Worm (Caenorhabditis elegans) whole organism, late embryonic: ENCODE measurements around the gene kbp-2.

Source experiments
- C38D4.7 ChIP-seq: fragments of 200-800 bp; sonication (Bioruptor generic); optimal IDR thresholded peaks from 2 replicates; lab custom pipeline; 2018; ENCODE audit warnings: mild to moderate bottlenecking, missing genetic modification characterization, moderate library complexity, missing compliant biosample characterization
- K09A11.1 ChIP-seq: sonication (generic microtip); optimal IDR thresholded peaks from 2 replicates; lab custom pipeline; 2017; ENCODE audit warnings: antibody characterized with exemption, mild to moderate bottlenecking, missing genetic modification characterization, missing compliant biosample characterization; ENCODE audit not compliant: insufficient read depth
- T23F11.4 ChIP-seq: fragments of 200-800 bp; sonication (Bioruptor generic); optimal IDR thresholded peaks from 2 replicates; lab custom pipeline; 2018; ENCODE audit warnings: mild to moderate bottlenecking, missing genetic modification characterization, missing compliant biosample characterization
- Y22D7AL.16 ChIP-seq: sonication (generic microtip); optimal IDR thresholded peaks from 2 replicates; lab custom pipeline; 2016; ENCODE audit warnings: missing genetic modification characterization, missing compliant biosample characterization
- ahr-1 ChIP-seq: sonication (generic microtip); optimal IDR thresholded peaks from 2 replicates; lab custom pipeline; 2016; ENCODE audit warnings: missing genetic modification characterization, missing compliant biosample characterization
- ceh-14 ChIP-seq: sonication (generic microtip); optimal IDR thresholded peaks from 2 replicates; lab custom pipeline; 2016; ENCODE audit warnings: missing genotype, missing genetic modification characterization, missing compliant biosample characterization
- ceh-18 ChIP-seq: sonication (generic microtip); optimal IDR thresholded peaks from 2 replicates; lab custom pipeline; 2016; ENCODE audit warnings: missing genetic modification characterization, missing compliant biosample characterization
- ceh-22 ChIP-seq: sonication (generic microtip); optimal IDR thresholded peaks from 2 replicates; lab custom pipeline; 2017; ENCODE audit warnings: missing biosample characterization, missing genetic modification characterization
- ceh-24 ChIP-seq: sonication (generic microtip); optimal IDR thresholded peaks from 2 replicates; lab custom pipeline; 2016; ENCODE audit warnings: mild to moderate bottlenecking, missing genetic modification characterization, missing compliant biosample characterization
- ceh-30 ChIP-seq: fragments of 150-350 bp; optimal IDR thresholded peaks from 2 replicates; lab custom pipeline; 2014; ENCODE audit warnings: missing biosample characterization, missing genetic modification characterization
- ceh-34 ChIP-seq: sonication (generic microtip); optimal IDR thresholded peaks from 2 replicates; lab custom pipeline; 2016; ENCODE audit warnings: mild to moderate bottlenecking, missing genetic modification characterization, missing compliant biosample characterization
- ceh-48 ChIP-seq: sonication (generic microtip); optimal IDR thresholded peaks from 2 replicates; lab custom pipeline; 2016; ENCODE audit warnings: missing genetic modification characterization, inconsistent platforms, missing compliant biosample characterization
- ceh-6 ChIP-seq: fragments of 200-800 bp; sonication (Bioruptor generic); optimal IDR thresholded peaks from 2 replicates; lab custom pipeline; 2018; ENCODE audit warnings: mild to moderate bottlenecking, missing genetic modification characterization, missing compliant biosample characterization
- ceh-9 ChIP-seq: sonication (generic microtip); optimal IDR thresholded peaks from 2 replicates; lab custom pipeline; 2016; ENCODE audit warnings: mild to moderate bottlenecking, missing genetic modification characterization, inconsistent platforms, missing compliant biosample characterization
- elt-2 ChIP-seq: sonication (generic microtip); optimal IDR thresholded peaks from 2 replicates; lab custom pipeline; 2016; ENCODE audit warnings: missing genetic modification reagents, missing genetic modification characterization, missing compliant biosample characterization
- elt-4 ChIP-seq: sonication (generic microtip); optimal IDR thresholded peaks from 2 replicates; lab custom pipeline; 2016; ENCODE audit warnings: missing genetic modification characterization, missing compliant biosample characterization
- ets-4 ChIP-seq: sonication (generic microtip); optimal IDR thresholded peaks from 2 replicates; lab custom pipeline; 2016; ENCODE audit warnings: missing genetic modification characterization, missing compliant biosample characterization
- fax-1 ChIP-seq: sonication (generic microtip); optimal IDR thresholded peaks from 2 replicates; lab custom pipeline; 2016; ENCODE audit warnings: missing genotype, missing genetic modification characterization, missing compliant biosample characterization
- fkh-10 ChIP-seq: fragments of 150-350 bp; optimal IDR thresholded peaks from 2 replicates; lab custom pipeline; 2014; ENCODE audit warnings: missing biosample characterization, missing genetic modification reagents, missing genetic modification characterization
- gmeb-2 ChIP-seq: sonication (generic microtip); optimal IDR thresholded peaks from 2 replicates; lab custom pipeline; 2016; ENCODE audit warnings: missing genetic modification characterization, inconsistent platforms, missing compliant biosample characterization
- madf-2 ChIP-seq: sonication (generic microtip); optimal IDR thresholded peaks from 2 replicates; lab custom pipeline; 2017; ENCODE audit warnings: missing genetic modification characterization, missing compliant biosample characterization
- mec-3 ChIP-seq: sonication (generic microtip); optimal IDR thresholded peaks from 2 replicates; lab custom pipeline; 2016; ENCODE audit warnings: borderline replicate concordance, missing genetic modification characterization, missing compliant biosample characterization
- nhr-11 ChIP-seq: fragments of 150-350 bp; optimal IDR thresholded peaks from 2 replicates; lab custom pipeline; 2014; ENCODE audit warnings: missing biosample characterization, missing genetic modification characterization
- nhr-232 ChIP-seq: sonication (generic microtip); optimal IDR thresholded peaks from 2 replicates; lab custom pipeline; 2016; ENCODE audit warnings: missing genetic modification characterization, missing compliant biosample characterization
- pag-3 ChIP-seq: sonication (generic microtip); optimal IDR thresholded peaks from 2 replicates; lab custom pipeline; 2016; ENCODE audit warnings: missing compliant biosample characterization, missing genetic modification characterization, borderline replicate concordance
- pax-1 ChIP-seq: fragments of 150-350 bp; optimal IDR thresholded peaks from 2 replicates; lab custom pipeline; 2014; ENCODE audit warnings: missing biosample characterization, missing genetic modification characterization
- pqm-1 ChIP-seq: sonication (generic microtip); optimal IDR thresholded peaks from 2 replicates; lab custom pipeline; 2016; ENCODE audit warnings: missing genetic modification characterization, missing compliant biosample characterization
- pros-1 ChIP-seq: fragments of 150-350 bp; optimal IDR thresholded peaks from 2 replicates; lab custom pipeline; 2014; ENCODE audit warnings: missing biosample characterization, missing genetic modification reagents, missing genetic modification characterization
- ref-2 ChIP-seq: sonication (generic microtip); optimal IDR thresholded peaks from 2 replicates; lab custom pipeline; 2016; ENCODE audit warnings: missing genetic modification characterization, missing compliant biosample characterization
- sox-2 ChIP-seq: fragments of 200-800 bp; sonication (Bioruptor generic); IDR thresholded peaks from 2 replicates; pipeline ENCODE4 v1.3.6; 2022; ENCODE audit warnings: missing genetic modification reagents, missing genetic modification characterization, missing compliant biosample characterization
- tbx-2 ChIP-seq: sonication (generic microtip); optimal IDR thresholded peaks from 2 replicates; lab custom pipeline; 2016; ENCODE audit warnings: missing genetic modification characterization, missing compliant biosample characterization
- tbx-7 ChIP-seq: sonication (generic microtip); optimal IDR thresholded peaks from 2 replicates; lab custom pipeline; 2016; ENCODE audit warnings: missing genotype, missing genetic modification characterization, missing compliant biosample characterization
- unc-42 ChIP-seq: sonication (generic microtip); optimal IDR thresholded peaks from 2 replicates; lab custom pipeline; 2016; ENCODE audit warnings: missing genotype, missing genetic modification characterization, missing compliant biosample characterization
- unc-55 ChIP-seq: sonication (generic microtip); optimal IDR thresholded peaks from 2 replicates; lab custom pipeline; 2017; ENCODE audit warnings: missing biosample characterization, missing genetic modification reagents, missing genetic modification characterization
- unc-86 ChIP-seq: sonication (generic microtip); optimal IDR thresholded peaks from 2 replicates; lab custom pipeline; 2016; ENCODE audit warnings: missing genetic modification characterization, missing compliant biosample characterization
- ztf-16 ChIP-seq: sonication (generic microtip); optimal IDR thresholded peaks from 2 replicates; lab custom pipeline; 2017; ENCODE audit warnings: missing genetic modification characterization, missing compliant biosample characterization

The kbp-2 gene

ce11 chrIII:4874671-4875070, 29.0 kb downstream of the kbp-2 start, which contains the start of gene C35D10.12:
Gene C35D10.12, minus strand, starts transcription at chrIII:4874771.
- TF ChIP-seq pros-1 = no peak
- TF ChIP-seq elt-2 = no peak
- TF ChIP-seq ceh-9 = no peak
- TF ChIP-seq unc-55 (GFP tag; lab: Kevin White, UChicago) = no peak
- no peak for TF ChIP-seq ceh-14
- no peak for TF ChIP-seq ceh-48 (tag; lab: Kevin White, UChicago)
- TF ChIP-seq tbx-2 = no peak
- TF ChIP-seq fkh-10 = no peak

ce11 chrIII:4873395-4873794, 30.3 kb downstream of the kbp-2 start:
- TF ChIP-seq ets-4 = no peak
- no peak for TF ChIP-seq Y22D7AL.16
- no peak for TF ChIP-seq madf-2
- TF ChIP-seq elt-4 (tag; lab: Kevin White, UChicago) = no peak
- TF ChIP-seq pros-1 = no peak
- TF ChIP-seq ceh-22 (tag; lab: Kevin White, UChicago) = no peak
- no peak for TF ChIP-seq ahr-1
- no peak for TF ChIP-seq ceh-9
- no peak for TF ChIP-seq ceh-24
- no peak for TF ChIP-seq ceh-30 (tag; lab: Kevin White, UChicago)
- TF ChIP-seq T23F11.4 (GFP tag; lab: Kevin White, UChicago) = no peak
- no peak for TF ChIP-seq nhr-232 (tag; lab: Kevin White, UChicago)
- TF ChIP-seq nhr-11 = no peak
- TF ChIP-seq sox-2 (GFP tag; lab: Robert Waterston, UW) = no peak
- no peak for TF ChIP-seq fax-1 (tag; lab: Kevin White, UChicago)
- no peak for TF ChIP-seq ceh-18
- TF ChIP-seq K09A11.1 = no peak
- TF ChIP-seq pax-1 (tag; lab: Kevin White, UChicago) = no peak

ce11 chrIII:4870478-4870877, 33.2 kb downstream of the kbp-2 start, which contains the start of gene gipc-1:
Gene gipc-1, plus strand, starts transcription at chrIII:4870778.
- TF ChIP-seq ets-4 (no peak), gmeb-2 (tag; lab: Kevin White, UChicago) (no peak), C38D4.7 (GFP tag; lab: Kevin White, UChicago) (no peak), ceh-34 (tag; lab: Kevin White, UChicago) (no peak), K09A11.1 (no peak), ref-2 (no peak), ceh-14 (no peak), madf-2 (no peak), ceh-18 (no peak)
- TF ChIP-seq, all 69 proteins: peak for 0

- TF ChIP-seq Y22D7AL.16 (no peak), pqm-1 (no peak), T23F11.4 (GFP tag; lab: Kevin White, UChicago) (no peak), ceh-18 (no peak), unc-86 (no peak), unc-55 (GFP tag; lab: Kevin White, UChicago) (no peak), ets-4 (no peak), tbx-7 (tag; lab: Kevin White, UChicago) (no peak), pag-3 (tag; lab: Kevin White, UChicago) (no peak), ceh-34 (tag; lab: Kevin White, UChicago) (no peak)
Observed at ce11 chrIII:4868643-4869042, 35.0 kb downstream of the kbp-2 start, which contains the start of the genes msd-4 and C35D10.3. Gene msd-4, minus strand, starts transcription at chrIII:4868743. Gene C35D10.3, plus strand, starts transcription at chrIII:4868921.

- TF ChIP-seq mec-3 (tag; lab: Kevin White, UChicago) (no peak), ceh-6 (GFP tag; lab: Kevin White, UChicago) (no peak), ztf-16 (no peak), fkh-10 (no peak), ceh-18 (no peak), unc-42 (tag; lab: Kevin White, UChicago) (no peak)
Observed at ce11 chrIII:4866762-4867161, 36.9 kb downstream of the kbp-2 start, which contains the start of gene C35D10.17. Gene C35D10.17, plus strand, starts transcription at chrIII:4867062.
